Worm (Caenorhabditis elegans) whole organism, L1 larva: Measurements from ENCODE around the gene C50E3.5.

Experiments
- C04F5.9 ChIP-seq: sonication (generic microtip); optimal IDR thresholded peaks from 2 replicates; lab custom pipeline; 2016; ENCODE audit warnings: missing genetic modification characterization, missing compliant biosample characterization
- Y116A8C.19 ChIP-seq: sonication (generic microtip); optimal IDR thresholded peaks from 2 replicates; lab custom pipeline; 2016; ENCODE audit warnings: missing compliant biosample characterization, missing genetic modification characterization, borderline replicate concordance
- aha-1 ChIP-seq: fragments of 150-350 bp; optimal IDR thresholded peaks from 2 replicates; lab custom pipeline; 2014; ENCODE audit warnings: missing biosample characterization, missing genetic modification characterization
- aly-2 ChIP-seq: fragments of 150-350 bp; optimal IDR thresholded peaks from 2 replicates; lab custom pipeline; 2014; ENCODE audit warnings: missing biosample characterization, missing genetic modification characterization
- blmp-1 ChIP-seq: fragments of 150-350 bp; optimal IDR thresholded peaks from 2 replicates; lab custom pipeline; 2014; ENCODE audit warnings: missing biosample characterization, missing genetic modification characterization
- ceh-63 ChIP-seq: fragments of 200-800 bp; sonication (Bioruptor generic); optimal IDR thresholded peaks from 2 replicates; lab custom pipeline; 2018; ENCODE audit warnings: mild to moderate bottlenecking, missing genetic modification characterization, missing compliant biosample characterization
- ceh-8 ChIP-seq: fragments of 200-800 bp; sonication (Bioruptor generic); optimal IDR thresholded peaks from 2 replicates; lab custom pipeline; 2018; ENCODE audit warnings: mild to moderate bottlenecking, missing genetic modification characterization, moderate library complexity, missing compliant biosample characterization
- ces-1 ChIP-seq: fragments of 150-350 bp; optimal IDR thresholded peaks from 2 replicates; lab custom pipeline; 2014; ENCODE audit warnings: missing biosample characterization, missing genetic modification reagents, missing genetic modification characterization
- efl-1 ChIP-seq, 4 experiments: fragments of 150-350 bp; optimal IDR thresholded peaks in 3 of 4; peaks in 1 of 4; 1 replicate in 1 of 4; 2 replicates in 3 of 4; lab custom pipeline; 2014; ENCODE audit warnings: missing biosample characterization in 2 of 4, missing genetic modification characterization in 2 of 4, missing genetic modification reagents in 2 of 4
- elt-2 ChIP-seq: sonication (generic microtip); optimal IDR thresholded peaks from 2 replicates; lab custom pipeline; 2016; ENCODE audit warnings: missing genetic modification characterization, mild to moderate bottlenecking, inconsistent platforms, missing compliant biosample characterization, missing genetic modification reagents
- elt-3 ChIP-seq, 6 experiments: fragments of 150-350 bp in 1 of 6; sonication (generic microtip); optimal IDR thresholded peaks; 2 replicates each; lab custom pipeline; 2017 to 2018; ENCODE audit warnings: missing biosample characterization in 6 of 6, missing genetic modification characterization in 6 of 6, inconsistent platforms in 1 of 6
- fkh-10 ChIP-seq: sonication (generic microtip); optimal IDR thresholded peaks from 2 replicates; lab custom pipeline; 2017; ENCODE audit warnings: missing biosample characterization, missing genetic modification reagents, missing genetic modification characterization
- fkh-4 ChIP-seq: sonication (generic microtip); optimal IDR thresholded peaks from 2 replicates; lab custom pipeline; 2016; ENCODE audit warnings: missing compliant biosample characterization, missing genetic modification characterization, borderline replicate concordance
- isw-1 ChIP-seq: fragments of 200-800 bp; sonication (Bioruptor generic); IDR thresholded peaks from 2 replicates; pipeline ENCODE4 v1.3.6; 2022; ENCODE audit warnings: missing genetic modification characterization, missing compliant biosample characterization
- lin-14 ChIP-seq: fragments of 200-800 bp; sonication (Bioruptor generic); optimal IDR thresholded peaks from 2 replicates; lab custom pipeline; 2018; ENCODE audit warnings: mild to moderate bottlenecking, missing genetic modification characterization, moderate library complexity, missing compliant biosample characterization
- lin-15B ChIP-seq: fragments of 150-350 bp; sonication (generic microtip); optimal IDR thresholded peaks from 3 replicates; lab custom pipeline; 2014; ENCODE audit warnings: missing biosample characterization, missing genetic modification characterization
- lin-35 ChIP-seq, 2 experiments: fragments of 150-350 bp; optimal IDR thresholded peaks; 2 replicates each; lab custom pipeline; 2014; ENCODE audit warnings: missing biosample characterization in 2 of 2, missing genetic modification characterization in 2 of 2, missing genetic modification reagents in 2 of 2
- mdl-1 ChIP-seq, 2 experiments: fragments of 150-350 bp; optimal IDR thresholded peaks; 2 replicates each; lab custom pipeline; 2014 to 2017; ENCODE audit warnings: missing biosample characterization in 2 of 2, missing genetic modification characterization in 2 of 2, inconsistent platforms in 1 of 2
- nhr-11 ChIP-seq: fragments of 150-350 bp; optimal IDR thresholded peaks from 2 replicates; lab custom pipeline; 2014; ENCODE audit warnings: missing biosample characterization, missing genetic modification characterization
- nhr-12 ChIP-seq: sonication (generic microtip); optimal IDR thresholded peaks from 2 replicates; lab custom pipeline; 2017; ENCODE audit warnings: missing biosample characterization, missing genetic modification characterization
- nhr-28 ChIP-seq: fragments of 150-350 bp; optimal IDR thresholded peaks from 2 replicates; lab custom pipeline; 2014; ENCODE audit warnings: missing biosample characterization, missing genetic modification characterization
- nhr-71 ChIP-seq: sonication (generic microtip); optimal IDR thresholded peaks from 2 replicates; lab custom pipeline; 2016; ENCODE audit warnings: mild to moderate bottlenecking, missing genetic modification characterization, moderate library complexity, missing compliant biosample characterization
- nhr-76 ChIP-seq: sonication (generic microtip); optimal IDR thresholded peaks from 2 replicates; lab custom pipeline; 2017; ENCODE audit warnings: missing biosample characterization, missing genetic modification characterization
- pax-3 ChIP-seq: fragments of 200-800 bp; sonication (Bioruptor generic); optimal IDR thresholded peaks from 2 replicates; lab custom pipeline; 2018; ENCODE audit warnings: mild to moderate bottlenecking, missing genetic modification characterization, moderate library complexity, missing compliant biosample characterization
- pqm-1 ChIP-seq: sonication (generic microtip); optimal IDR thresholded peaks from 3 replicates; lab custom pipeline; 2017; ENCODE audit warnings: missing biosample characterization, missing genetic modification characterization
- snu-23 ChIP-seq: sonication (generic microtip); optimal IDR thresholded peaks from 2 replicates; lab custom pipeline; 2016; ENCODE audit warnings: missing genetic modification characterization, missing compliant biosample characterization
- tbx-2 ChIP-seq: sonication (generic microtip); optimal IDR thresholded peaks from 2 replicates; lab custom pipeline; 2016; ENCODE audit warnings: missing genetic modification characterization, missing compliant biosample characterization
- tlp-1 ChIP-seq: fragments of 150-350 bp; optimal IDR thresholded peaks from 2 replicates; lab custom pipeline; 2014; ENCODE audit warnings: missing biosample characterization, missing genetic modification characterization
- unc-130 ChIP-seq: fragments of 150-350 bp; optimal IDR thresholded peaks from 2 replicates; lab custom pipeline; 2017; ENCODE audit warnings: missing biosample characterization, missing genetic modification characterization, inconsistent platforms
- unc-98 ChIP-seq: fragments of 200-800 bp; sonication (Bioruptor generic); IDR thresholded peaks from 2 replicates; pipeline ENCODE4 v1.3.6; 2022; ENCODE audit warnings: missing genetic modification characterization, missing compliant biosample characterization
- vab-15 ChIP-seq: sonication (generic microtip); optimal IDR thresholded peaks from 2 replicates; lab custom pipeline; 2017; ENCODE audit warnings: missing genotype, mild to moderate bottlenecking, missing genetic modification characterization, missing compliant biosample characterization
- xbp-1 ChIP-seq: sonication (generic microtip); optimal IDR thresholded peaks from 2 replicates; lab custom pipeline; 2016; ENCODE audit warnings: missing genetic modification characterization, missing compliant biosample characterization
- zip-4 ChIP-seq: fragments of 200-800 bp; sonication (Bioruptor generic); optimal IDR thresholded peaks from 2 replicates; lab custom pipeline; 2018; ENCODE audit warnings: mild to moderate bottlenecking, missing genetic modification characterization, moderate library complexity, missing compliant biosample characterization
- ztf-4 ChIP-seq: fragments of 150-350 bp; optimal IDR thresholded peaks from 2 replicates; lab custom pipeline; 2014; ENCODE audit warnings: missing biosample characterization, missing genetic modification characterization

The C50E3.5 gene

ce11 chrV:7587637-7588036 lies at the start of gene C50E3.5, which contains the start of gene F19F10.11 (continued):
- peak; percentile 78 for TF ChIP-seq snu-23 (GFP tag; lab: Kevin White, UChicago)

- no peak for TF ChIP-seq pax-3 (tag; lab: Kevin White, UChicago)
- no peak for TF ChIP-seq isw-1 (GFP tag; lab: Robert Waterston, UW)
- no peak for TF ChIP-seq elt-3 (tag; optimal IDR thresholded peaks at IDR 0.05; lab: Kevin White, UChicago)
Observed at ce11 chrV:7538018-7538417, 49.8 kb upstream of the C50E3.5 start, which contains the start of gene C54F6.12. TSS of gene C54F6.12 (minus strand) at chrV:7538118.

- TF ChIP-seq pqm-1 (tag; lab: Kevin White, UChicago) = no peak
- TF ChIP-seq snu-23 (GFP tag; lab: Kevin White, UChicago) = no peak
- no peak for TF ChIP-seq lin-14 (GFP tag; lab: Kevin White, UChicago)
- TF ChIP-seq aha-1 (tag; lab: Kevin White, UChicago) = no peak
- TF ChIP-seq C04F5.9 (tag; lab: Kevin White, UChicago) = no peak
- TF ChIP-seq unc-98 (GFP tag; lab: Robert Waterston, UW) = no peak
- TF ChIP-seq lin-35 (GFP tag; optimal IDR thresholded peaks at IDR 0.05; lab: Kevin White, UChicago) = no peak
- TF ChIP-seq vab-15 (tag; lab: Kevin White, UChicago) = no peak
- no peak for TF ChIP-seq elt-2 (tag; lab: Kevin White, UChicago)
- TF ChIP-seq unc-130 (tag; lab: Kevin White, UChicago) = no peak
- no peak for TF ChIP-seq efl-1 (optimal IDR thresholded peaks at IDR 0.05; lab: Kevin White, UChicago)
- TF ChIP-seq efl-1 (GFP tag; optimal IDR thresholded peaks at IDR 0.05 in 1 of 2; lab: Kevin White, UChicago) = no peak
Observed at ce11 chrV:7539015-7539414, 48.8 kb upstream of the C50E3.5 start, which contains the start of gene srh-268. TSS of gene srh-268 (plus strand) at chrV:7539315.

- TF ChIP-seq ceh-63 (GFP tag; lab: Kevin White, UChicago) (no peak), blmp-1 (tag; lab: Kevin White, UChicago) (peak; percentile 10)
Observed at ce11 chrV:7543728-7544127, 44.1 kb upstream of the C50E3.5 start.

- TF ChIP-seq lin-14 (GFP tag; lab: Kevin White, UChicago) (no peak), zip-4 (GFP tag; lab: Kevin White, UChicago) (no peak), Y116A8C.19 (tag; lab: Kevin White, UChicago) (no peak), tbx-2 (tag; lab: Kevin White, UChicago) (no peak), aly-2 (tag; lab: Kevin White, UChicago) (no peak), nhr-12 (tag; lab: Kevin White, UChicago) (no peak), nhr-11 (no peak), ces-1 (GFP tag; lab: Kevin White, UChicago) (no peak), lin-15B (tag; lab: Kevin White, UChicago) (no peak), mdl-1 (tag; optimal IDR thresholded peaks at IDR 0.05; lab: Kevin White, UChicago) (no peak), fkh-10 (GFP tag; lab: Kevin White, UChicago) (no peak), ztf-4 (tag; lab: Kevin White, UChicago) (no peak), nhr-71 (tag; lab: Kevin White, UChicago) (no peak), xbp-1 (no peak), nhr-76 (no peak), ceh-8 (GFP tag; lab: Kevin White, UChicago) (no peak), unc-130 (tag; lab: Kevin White, UChicago) (no peak), nhr-28 (tag; lab: Kevin White, UChicago) (no peak), fkh-4 (no peak), tlp-1 (tag; lab: Kevin White, UChicago) (no peak)
Observed at ce11 chrV:7545187-7545586, 42.6 kb upstream of the C50E3.5 start, which contains the start of the genes C54F6.19 and nhx-3. TSS of gene C54F6.19 (plus strand) at chrV:7545487. TSS of gene nhx-3 (minus strand) at chrV:7545523.
